Worm (Caenorhabditis elegans): ENCODE measurements around the gene catp-2.

DNA sequence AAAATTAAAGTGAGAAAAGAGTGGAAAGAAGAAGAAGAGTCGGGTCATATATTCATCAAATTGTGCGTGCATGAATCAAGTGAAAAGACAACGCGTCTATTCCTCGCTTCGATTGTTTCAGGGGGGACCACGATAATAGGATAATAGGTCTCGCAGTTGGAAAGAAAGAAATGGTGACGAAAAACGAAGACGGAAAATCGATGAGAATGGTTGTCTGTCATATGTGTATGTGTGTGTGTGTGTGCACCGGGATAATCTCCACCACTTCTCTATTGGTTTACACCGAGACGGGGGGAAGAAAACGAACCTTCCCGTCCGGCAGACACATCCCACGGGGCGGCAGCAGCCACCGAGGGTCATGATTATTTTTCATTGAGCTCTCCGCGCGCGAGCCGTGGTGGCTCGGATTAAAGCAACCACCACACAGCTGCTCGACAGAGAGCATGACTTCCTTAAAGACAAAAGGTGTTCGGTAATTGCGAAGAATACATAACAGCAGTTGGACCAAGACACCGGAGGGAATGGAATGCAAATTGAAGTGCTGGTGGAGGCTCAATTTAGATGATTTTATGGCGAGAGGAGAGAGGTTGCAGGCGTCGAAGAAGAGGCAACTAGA is 29.6 kb downstream of the catp-2 start:
- TF ChIP-seq pax-3 (tag; optimal IDR thresholded peaks at IDR 0.05) (no peak), ces-1 (GFP tag; optimal IDR thresholded peaks at IDR 0.05) (no peak), ama-1 (optimal IDR thresholded peaks at IDR 0.05) (no peak), ceh-8 (GFP tag; optimal IDR thresholded peaks at IDR 0.05) (no peak), snpc-4 (tag; optimal IDR thresholded peaks at IDR 0.05) (no peak), ceh-88 (GFP tag; IDR thresholded peaks at IDR 0.05) (no peak), nhr-77 (tag; optimal IDR thresholded peaks at IDR 0.05) (no peak), nhr-20 (tag; optimal IDR thresholded peaks at IDR 0.05) (no peak), unc-62 (GFP tag; optimal IDR thresholded peaks at IDR 0.05) (no peak), jun-1 (tag; optimal IDR thresholded peaks at IDR 0.05) (no peak)

All from whole organism, L1 larva.